Worm (Caenorhabditis elegans) whole organism, L4 larva: ENCODE data around the gene txt-18.

ENCODE experiments used
- aly-2 ChIP-seq: sonication (generic microtip); optimal IDR thresholded peaks from 2 replicates; lab custom pipeline; 2018; ENCODE audit warnings: missing biosample characterization, missing genetic modification characterization
- mep-1 ChIP-seq: fragments of 150-350 bp; sonication (generic microtip); optimal IDR thresholded peaks from 3 replicates; lab custom pipeline; 2014; ENCODE audit warnings: missing biosample characterization, missing genetic modification characterization

- no peak for TF ChIP-seq aly-2 (tag; lab: Kevin White, UChicago)
- no peak for TF ChIP-seq mep-1 (tag; lab: Kevin White, UChicago)
These were observed 20.9 kb upstream of the txt-18 start, which contains the start of gene C32D5.4 for ce11 chrII:6322979-6323378.
